Worm (Caenorhabditis elegans): Measurements from ENCODE around the gene lelo-2.

DNA sequence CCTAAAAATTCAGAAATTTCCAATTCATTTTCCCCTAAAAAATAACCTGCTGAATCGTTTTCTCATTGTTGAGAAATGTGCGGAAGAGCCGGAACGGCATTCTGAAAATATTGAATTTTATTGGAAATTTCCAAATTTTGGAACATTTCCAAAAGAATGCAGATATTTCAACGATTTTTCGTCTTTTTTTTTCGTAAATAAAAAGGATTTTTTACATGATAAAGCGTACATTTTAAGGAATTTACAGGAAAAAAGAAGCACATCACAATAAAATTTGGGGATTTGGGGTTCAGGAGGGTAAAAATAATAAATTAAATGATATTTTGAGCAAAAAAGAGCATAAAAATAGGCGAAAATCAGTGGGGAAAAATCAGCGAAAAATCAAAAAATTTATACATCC lies 17.9 kb downstream of the lelo-2 start, which contains the start of gene Y82E9BR.22:
- TF ChIP-seq nhr-76 (tag; optimal IDR thresholded peaks at IDR 0.05) = no peak
- no peak for TF ChIP-seq nhr-2 (tag; optimal IDR thresholded peaks at IDR 0.05)
- TF ChIP-seq snpc-4 (tag; optimal IDR thresholded peaks at IDR 0.05) = no peak
- no peak for TF ChIP-seq elt-1 (tag; optimal IDR thresholded peaks at IDR 0.05; ENCODE audit: borderline replicate concordance, insufficient read depth)
- TF ChIP-seq nhr-237 (tag; optimal IDR thresholded peaks at IDR 0.05) = no peak
- no peak for TF ChIP-seq unc-62 (GFP tag; optimal IDR thresholded peaks at IDR 0.05)
- TF ChIP-seq elt-3 (tag; optimal IDR thresholded peaks at IDR 0.05) = no peak
- TF ChIP-seq hlh-1 (tag; optimal IDR thresholded peaks at IDR 0.05) = no peak
- no peak for TF ChIP-seq ces-1 (GFP tag; optimal IDR thresholded peaks at IDR 0.05)
- TF ChIP-seq nhr-12 (tag; optimal IDR thresholded peaks at IDR 0.05) = no peak
- TF ChIP-seq nhr-28 (tag; optimal IDR thresholded peaks at IDR 0.05) = no peak
- TF ChIP-seq lin-13 (tag; optimal IDR thresholded peaks at IDR 0.05) = no peak
- TF ChIP-seq unc-39 (tag; optimal IDR thresholded peaks at IDR 0.05) = no peak

Measured in whole organism, mixed stage, embryonic.